Fruit fly (Drosophila melanogaster) ovary, adult (tissue): ENCODE results near the gene drongo.

ENCODE experiments used
- CG17801 ChIP-seq: fragments of 200-800 bp; optimal IDR thresholded peaks from 2 replicates; lab custom pipeline; 2019; ENCODE audit warnings: missing biosample characterization, mild to moderate bottlenecking, missing genetic modification characterization, moderate library complexity; ENCODE audit not compliant: partially characterized antibody

The drongo gene

dm6 chr2L:867899-868605 lies 17.2 kb upstream of the drongo start, which contains the start of gene aru:
Gene aru (minus strand): TSS chr2L:868354.
- peak; percentile 51 for TF ChIP-seq CG17801

- peak; percentile 97 for TF ChIP-seq CG17801
Measured at dm6 chr2L:866950-867744, 16.3 kb upstream of the drongo start.

dm6 chr2L:865851-866250 lies 15.0 kb upstream of the drongo start:
- TF ChIP-seq CG17801: peak; percentile 97

dm6 chr2L:859897-860296 lies 9.0 kb upstream of the drongo start, which contains the start of gene CG13950:
Gene CG13950 (plus strand): TSS chr2L:860197.
- no peak for TF ChIP-seq CG17801

- TF ChIP-seq CG17801: no peak
Measured at dm6 chr2L:857897-858517, 7.1 kb upstream of the drongo start.

dm6 chr2L:856690-857488 lies 6.0 kb upstream of the drongo start:
- TF ChIP-seq CG17801: no peak

- no peak for TF ChIP-seq CG17801
Measured at dm6 chr2L:856001-856400, 5.1 kb upstream of the drongo start.

- TF ChIP-seq CG17801: no peak
Measured at dm6 chr2L:855052-855547, 4.2 kb upstream of the drongo start, which contains the start of gene CG13949. Gene CG13949 (plus strand): TSS chr2L:855337.

dm6 chr2L:852647-853111 lies 1.8 kb upstream of the drongo start, which contains the start of the genes CG4291 and kraken:
Gene CG4291 (minus strand): TSS chr2L:852730.
Gene kraken (plus strand): TSS chr2L:852768.
- peak; percentile 64 for TF ChIP-seq CG17801

dm6 chr2L:849787-850512 lies 921 bp downstream of the drongo start:
- TF ChIP-seq CG17801: no peak

dm6 chr2L:849138-849744 lies 1.6 kb downstream of the drongo start:
- TF ChIP-seq CG17801: no peak

dm6 chr2L:847988-848622 lies 2.8 kb downstream of the drongo start:
- no peak for TF ChIP-seq CG17801

- TF ChIP-seq CG17801: no peak
Measured at dm6 chr2L:847189-847987, 3.5 kb downstream of the drongo start.
